Fruit fly (Drosophila melanogaster) whole organism, pupa: ENCODE data around the gene mRpS24.

Source experiments
- CG10348 ChIP-seq: fragments of 200-800 bp; sonication (Bioruptor generic); IDR thresholded peaks from 2 replicates; pipeline ENCODE4 v1.3.6; 2022; ENCODE audit warnings: missing biosample characterization, missing genetic modification characterization
- CG12605 ChIP-seq: fragments of 200-800 bp; sonication (Bioruptor generic); IDR thresholded peaks from 2 replicates; pipeline ENCODE4 v1.3.6; 2022; ENCODE audit warnings: missing biosample characterization, missing genetic modification characterization
- CG13204 ChIP-seq: fragments of 200-800 bp; sonication (Bioruptor generic); optimal IDR thresholded peaks from 2 replicates; lab custom pipeline; 2018; ENCODE audit warnings: missing biosample characterization, mild to moderate bottlenecking, missing genetic modification characterization, moderate library complexity
- CG14655 ChIP-seq: fragments of 200-800 bp; sonication (Bioruptor generic); optimal IDR thresholded peaks from 3 replicates; lab custom pipeline; 2017; ENCODE audit warnings: mild to moderate bottlenecking, missing biosample characterization, missing genetic modification reagents, missing genetic modification characterization
- CG15710 ChIP-seq: fragments of 200-800 bp; sonication (Bioruptor generic); optimal IDR thresholded peaks from 2 replicates; lab custom pipeline; 2018; ENCODE audit warnings: missing biosample characterization, mild to moderate bottlenecking, missing genetic modification characterization, moderate library complexity
- CG17806 ChIP-seq: fragments of 200-800 bp; sonication (Bioruptor generic); optimal IDR thresholded peaks from 2 replicates; lab custom pipeline; 2018; ENCODE audit warnings: missing biosample characterization, mild to moderate bottlenecking, missing genetic modification characterization, moderate library complexity
- CG32121 ChIP-seq: fragments of 200-800 bp; sonication (Bioruptor generic); IDR thresholded peaks from 2 replicates; pipeline ENCODE4 v1.3.6; 2022; ENCODE audit warnings: missing biosample characterization, missing genetic modification characterization
- CG34367 ChIP-seq: fragments of 200-800 bp; sonication (Bioruptor generic); optimal IDR thresholded peaks from 2 replicates; lab custom pipeline; 2018; ENCODE audit warnings: missing biosample characterization, mild to moderate bottlenecking, missing genetic modification characterization
- CG4496 ChIP-seq: fragments of 200-800 bp; sonication (Bioruptor generic); IDR thresholded peaks from 3 replicates; pipeline ENCODE4 v1.3.6; 2022; ENCODE audit warnings: missing biosample characterization, missing genetic modification characterization
- CG8159 ChIP-seq: fragments of 200-800 bp; sonication (Bioruptor generic); optimal IDR thresholded peaks from 3 replicates; lab custom pipeline; 2018; ENCODE audit warnings: missing biosample characterization, mild to moderate bottlenecking, missing genetic modification characterization, moderate library complexity
- CG8301 ChIP-seq: fragments of 200-800 bp; sonication (Bioruptor generic); optimal IDR thresholded peaks from 2 replicates; lab custom pipeline; 2018; ENCODE audit warnings: missing biosample characterization, mild to moderate bottlenecking, missing genetic modification characterization
- CG9948 ChIP-seq: fragments of 200-800 bp; sonication (Bioruptor generic); optimal IDR thresholded peaks from 2 replicates; lab custom pipeline; 2018; ENCODE audit warnings: missing biosample characterization, mild to moderate bottlenecking, missing genetic modification characterization, moderate library complexity
- D1 ChIP-seq: fragments of 200-800 bp; sonication (Bioruptor generic); optimal IDR thresholded peaks from 2 replicates; lab custom pipeline; 2018; ENCODE audit warnings: missing biosample characterization, mild to moderate bottlenecking, missing genetic modification characterization, moderate library complexity
- EcR ChIP-seq: fragments of 200-800 bp; sonication (Bioruptor generic); optimal IDR thresholded peaks from 3 replicates; lab custom pipeline; 2019; ENCODE audit warnings: missing biosample characterization, missing genetic modification characterization, mild to moderate bottlenecking, moderate library complexity, missing genetic modification reagents
- Ets98B ChIP-seq: fragments of 200-800 bp; sonication (Bioruptor generic); IDR thresholded peaks from 2 replicates; pipeline ENCODE4 v1.3.6; 2022; ENCODE audit warnings: missing biosample characterization, missing genetic modification characterization
- Pif1A ChIP-seq: fragments of 200-800 bp; sonication (Bioruptor generic); optimal IDR thresholded peaks from 3 replicates; lab custom pipeline; 2016; ENCODE audit warnings: missing biosample characterization, missing genetic modification characterization
- Pif1B ChIP-seq: fragments of 200-800 bp; sonication (Bioruptor generic); optimal IDR thresholded peaks from 3 replicates; lab custom pipeline; 2016; ENCODE audit warnings: missing biosample characterization, missing genetic modification characterization
- Snoo ChIP-seq: fragments of 200-800 bp; sonication (Bioruptor generic); optimal IDR thresholded peaks from 3 replicates; lab custom pipeline; 2017; ENCODE audit warnings: missing biosample characterization, mild to moderate bottlenecking, missing genetic modification characterization, inconsistent platforms
- fd96Ca ChIP-seq: fragments of 200-800 bp; sonication (Bioruptor generic); IDR thresholded peaks from 3 replicates; pipeline ENCODE4 v1.3.6; 2022; ENCODE audit warnings: missing biosample characterization, missing genetic modification characterization
- gl ChIP-seq: fragments of 200-800 bp; sonication (Bioruptor generic); optimal IDR thresholded peaks from 2 replicates; lab custom pipeline; 2018; ENCODE audit warnings: missing biosample characterization, mild to moderate bottlenecking, missing genetic modification characterization
- rn ChIP-seq: fragments of 200-800 bp; sonication (Bioruptor generic); IDR thresholded peaks from 2 replicates; pipeline ENCODE4 v1.3.6; 2022; ENCODE audit warnings: missing biosample characterization, missing genetic modification characterization

The mRpS24 gene

DNA sequence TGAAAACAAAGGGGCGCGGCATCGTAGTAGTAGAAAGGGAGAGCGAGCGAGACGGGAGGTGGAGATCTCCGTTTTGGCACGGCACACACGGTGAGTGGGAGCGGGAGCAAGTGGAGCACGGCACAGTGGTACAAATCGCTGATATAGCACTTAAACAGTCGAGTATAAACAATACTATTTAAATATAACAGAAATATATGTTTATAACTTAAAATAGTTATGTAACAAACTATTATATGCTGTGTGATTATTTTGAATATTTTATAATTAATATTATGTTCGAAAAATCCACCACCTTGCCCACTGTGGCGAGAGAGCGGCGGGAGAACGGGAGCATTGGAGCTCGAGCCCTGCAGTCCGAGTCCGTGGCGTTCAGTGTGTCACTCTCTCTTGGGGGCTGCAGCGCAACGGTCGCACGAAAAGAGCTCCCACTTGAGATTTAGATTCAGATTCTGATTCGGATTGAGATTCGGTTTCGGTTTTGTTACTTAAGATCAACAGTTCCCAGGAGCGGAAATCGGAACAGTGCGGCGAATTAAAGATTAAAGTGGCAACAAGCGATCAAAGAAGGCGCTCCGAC is 22.2 kb downstream of the mRpS24 start, which contains the start of gene Kal1:
TSS of gene Kal1 (plus strand) at position 383 of the 580 bp plus-strand sequence.
- TF ChIP-seq rn (GFP tag; lab: Robert Waterston, UW) (peak; percentile 92), CG8159 (tag; lab: Kevin White, UChicago) (peak; percentile 98), CG8301 (peak; percentile 95), CG32121 (GFP tag; lab: Robert Waterston, UW) (peak; percentile 98), CG12605 (GFP tag; lab: Robert Waterston, UW) (peak; percentile 98), CG34367 (peak; percentile 97), CG17806 (tag; lab: Kevin White, UChicago) (peak; percentile 98), CG10348 (GFP tag; lab: Robert Waterston, UW) (peak; percentile 79), Snoo (tag; lab: Kevin White, UChicago) (peak; percentile 99), CG13204 (GFP tag; lab: Kevin White, UChicago) (peak; percentile 98), CG15710 (peak; percentile 98), Ets98B (GFP tag; lab: Robert Waterston, UW) (peak; percentile 98), Pif1A (peak; percentile 96), CG4496 (GFP tag; lab: Robert Waterston, UW) (peak; percentile 97), CG14655 (GFP tag; lab: Kevin White, UChicago) (peak; percentile 96), CG9948 (tag; lab: Kevin White, UChicago) (peak; percentile 97), D1 (tag; lab: Kevin White, UChicago) (peak; percentile 92), gl (tag; lab: Kevin White, UChicago) (peak; percentile 96), EcR (GFP tag; lab: Kevin White, UChicago) (peak; percentile 79), fd96Ca (GFP tag; lab: Robert Waterston, UW) (peak; percentile 97), Pif1B (GFP tag; lab: Kevin White, UChicago) (peak; percentile 97)
- TF ChIP-seq, all 21 proteins: peak for 21

DNA sequence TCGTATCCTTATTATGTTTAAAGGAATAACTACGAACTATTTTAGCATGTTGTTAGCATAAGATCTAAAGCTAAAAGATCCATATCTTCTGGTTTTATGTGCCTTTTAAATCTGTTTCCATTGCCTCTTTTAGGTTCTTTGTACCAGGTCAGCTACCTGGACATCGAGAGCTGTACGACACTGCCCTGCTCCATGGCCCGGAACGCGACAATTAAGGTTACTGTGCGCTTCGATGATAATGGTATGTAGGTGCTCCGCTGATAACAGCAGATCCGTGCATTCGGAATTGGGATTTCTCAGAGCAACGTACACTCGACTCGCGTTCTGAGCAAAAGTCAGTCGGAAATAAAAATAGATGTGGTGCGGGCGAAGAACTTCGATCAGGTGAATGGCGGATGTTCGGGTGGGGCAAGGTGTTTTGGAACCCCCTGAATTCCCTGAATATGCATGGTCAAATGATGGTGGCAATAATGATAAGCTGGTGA is 23.7 kb downstream of the mRpS24 start:
- 0 out of 3 replicates have a peak, but pooled peaks have one; percentile 16 for TF ChIP-seq CG4496 (GFP tag; lab: Robert Waterston, UW)
- no peak for TF ChIP-seq CG10348 (GFP tag; lab: Robert Waterston, UW)

DNA sequence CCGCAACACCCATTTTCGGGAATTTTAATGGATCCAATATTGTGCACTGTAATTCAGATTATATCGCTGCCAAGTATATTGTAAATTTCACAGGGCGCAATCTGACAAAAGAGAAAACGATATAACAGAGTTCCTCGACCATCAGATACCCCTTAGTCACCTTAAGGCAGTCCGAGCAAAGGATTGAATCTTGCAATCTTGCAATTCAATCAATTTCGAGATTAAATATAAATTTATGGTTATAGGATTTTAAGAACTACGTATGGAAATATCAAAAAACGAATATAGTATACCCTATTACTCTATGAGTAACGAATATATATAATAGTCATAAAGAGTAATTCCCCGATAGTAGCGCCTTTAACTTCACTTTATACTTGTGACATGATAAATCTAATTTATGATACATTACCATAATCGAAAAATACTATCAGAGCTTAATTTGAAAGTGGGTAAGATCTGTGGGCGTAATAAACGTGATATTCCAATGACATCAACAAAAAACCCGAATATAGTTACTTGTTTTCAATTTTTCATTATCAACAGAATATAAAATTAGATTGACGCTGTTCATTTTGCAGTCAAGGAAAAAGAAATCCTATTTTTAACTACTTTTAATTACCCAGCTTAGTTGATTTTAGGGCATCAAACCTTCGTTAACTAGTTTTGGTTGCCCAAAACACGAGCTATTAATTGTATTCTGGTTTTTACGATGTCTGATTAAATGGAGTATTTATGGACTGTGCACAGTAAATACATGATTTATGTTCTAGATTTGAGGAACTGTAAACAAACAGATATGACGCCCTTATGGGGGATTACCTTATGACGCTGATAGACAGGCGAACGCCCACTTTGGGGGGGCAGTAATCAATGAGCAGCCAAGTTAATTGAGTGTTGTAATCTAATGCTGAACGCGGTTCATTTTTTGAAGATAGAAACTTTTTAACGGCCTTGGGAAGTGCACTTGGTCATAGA is 24.6 kb downstream of the mRpS24 start:
- TF ChIP-seq CG8301 (no peak), CG9948 (tag; lab: Kevin White, UChicago) (no peak)
- TF ChIP-seq, all 21 proteins: peak for 0

DNA sequence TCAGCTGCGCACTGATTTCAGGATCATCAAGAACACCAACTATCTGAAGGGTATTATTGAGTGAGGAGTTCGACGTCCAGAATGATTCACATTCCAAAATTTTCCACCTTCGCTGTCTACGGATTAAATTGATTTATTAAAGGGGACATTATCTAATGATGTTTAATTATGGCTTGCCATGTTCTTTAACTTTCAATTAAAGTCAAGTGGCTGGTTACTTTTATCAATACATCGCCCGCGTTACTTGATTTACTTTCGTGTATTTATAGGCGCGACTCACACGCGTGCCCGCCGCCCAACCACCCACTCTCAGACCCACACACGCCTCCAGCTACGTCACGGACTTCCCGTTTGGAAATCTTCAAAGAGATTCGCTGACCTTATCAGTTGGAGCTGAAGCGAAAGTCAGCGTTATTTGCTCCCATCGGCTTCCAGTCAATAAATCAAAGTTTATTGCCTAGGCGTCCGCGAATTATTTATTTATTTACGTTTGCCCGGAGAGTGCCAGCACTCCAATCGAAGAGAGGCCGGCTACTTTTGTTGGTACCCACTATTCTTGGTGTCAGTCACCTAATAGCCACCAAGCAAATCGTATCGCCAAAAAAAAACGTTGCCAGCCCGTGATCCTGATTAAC is 25.9 kb downstream of the mRpS24 start, which contains the start of gene Npc2f:
TSS of gene Npc2f (plus strand) at position 585 of the 635 bp plus-strand sequence.
- TF ChIP-seq EcR (GFP tag; lab: Kevin White, UChicago) (peak; percentile 64), Pif1A (no peak)
- TF ChIP-seq, all 21 proteins: peak for 1

DNA sequence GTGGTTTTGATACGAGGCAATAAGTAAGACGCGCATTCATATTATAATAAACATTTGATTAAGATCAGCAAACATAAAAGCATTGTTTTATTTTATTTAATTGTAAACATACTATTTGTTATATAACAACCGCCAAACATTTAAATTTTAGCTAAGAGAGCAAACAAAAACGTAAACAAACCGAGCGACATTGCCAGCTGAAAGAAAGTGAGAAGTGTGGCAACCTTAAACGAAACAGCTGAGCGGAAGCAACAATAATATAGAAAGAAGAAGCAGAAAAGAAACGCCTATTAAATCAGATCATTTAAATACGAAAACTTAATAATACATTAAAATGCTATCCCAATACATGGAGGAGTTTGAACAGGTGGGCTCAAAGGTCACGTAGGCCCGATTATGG is 28.8 kb downstream of the mRpS24 start, which contains the start of gene Sec10:
TSS of gene Sec10 (plus strand) at position 252 of the 400 bp plus-strand sequence.
- TF ChIP-seq EcR (GFP tag; lab: Kevin White, UChicago) (no peak), CG34367 (peak; percentile 4)

DNA sequence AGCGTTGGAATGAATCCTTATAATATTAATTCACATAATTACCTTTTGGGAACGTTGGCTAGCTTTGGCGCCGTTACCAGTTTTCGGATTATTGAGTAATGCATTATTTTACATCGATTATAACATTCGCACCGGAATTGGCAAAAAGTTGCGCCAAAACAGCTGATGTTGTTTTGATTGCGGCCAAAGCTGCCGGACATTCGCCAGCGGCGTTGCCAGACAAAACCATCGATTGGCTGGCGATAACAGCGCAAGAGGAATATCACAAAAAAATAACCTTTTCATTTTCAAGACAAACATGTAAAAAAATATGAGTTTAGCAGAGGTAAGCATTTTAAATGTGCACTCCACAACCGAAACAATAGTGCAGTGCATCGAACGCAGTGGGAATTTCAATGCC is 33.3 kb downstream of the mRpS24 start, which contains the start of the genes GatB and Tsc1:
TSS of gene GatB (minus strand) at position 176 of the 400 bp plus-strand sequence.
TSS of gene Tsc1 (plus strand) at position 228 of the 400 bp plus-strand sequence.
- TF ChIP-seq gl (tag; lab: Kevin White, UChicago) (no peak), CG12605 (GFP tag; lab: Robert Waterston, UW) (no peak), rn (GFP tag; lab: Robert Waterston, UW) (no peak), fd96Ca (GFP tag; lab: Robert Waterston, UW) (no peak), CG17806 (tag; lab: Kevin White, UChicago) (no peak), CG8159 (tag; lab: Kevin White, UChicago) (no peak), CG14655 (GFP tag; lab: Kevin White, UChicago) (no peak), CG10348 (GFP tag; lab: Robert Waterston, UW) (no peak), CG8301 (no peak), Ets98B (GFP tag; lab: Robert Waterston, UW) (no peak), Snoo (tag; lab: Kevin White, UChicago) (no peak), Pif1B (GFP tag; lab: Kevin White, UChicago) (no peak), Pif1A (no peak), CG4496 (GFP tag; lab: Robert Waterston, UW) (no peak), CG9948 (tag; lab: Kevin White, UChicago) (no peak), CG13204 (GFP tag; lab: Kevin White, UChicago) (no peak), CG34367 (no peak), D1 (tag; lab: Kevin White, UChicago) (no peak), EcR (GFP tag; lab: Kevin White, UChicago) (no peak), CG32121 (GFP tag; lab: Robert Waterston, UW) (no peak)
